Fruit fly (Drosophila melanogaster) S2 (cell line): ENCODE measurements around the gene CG33177.

Experiments used
- CG8478 ChIP-seq: fragments of >200 bp; optimal IDR thresholded peaks from 2 replicates; lab custom pipeline; 2018
- CTCF ChIP-seq, 2 experiments: fragments of >200 bp; optimal IDR thresholded peaks; 2 replicates each; lab custom pipeline; 2018

DNA sequence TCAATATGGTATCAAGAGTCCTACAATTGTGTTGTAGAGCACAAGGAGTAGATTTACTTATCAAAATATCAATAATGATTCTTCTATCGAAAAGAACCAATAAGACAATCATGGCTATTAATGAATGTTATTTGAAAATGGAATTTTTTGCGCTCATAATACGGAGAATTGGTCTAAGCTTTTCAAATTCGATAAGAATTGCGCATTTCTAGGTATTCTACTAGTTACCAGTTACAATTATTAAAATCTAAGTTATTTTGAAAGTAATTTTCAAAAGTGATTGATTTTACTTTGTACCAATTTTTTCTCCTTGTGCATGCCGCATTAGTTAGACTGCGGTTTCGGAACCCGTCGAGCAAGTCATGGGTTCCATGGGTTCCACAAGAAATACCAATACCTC, 11.0 kb upstream of the CG33177 start:
- TF ChIP-seq CG8478 (lab: Kevin White, UChicago), result no peak
- no peak for TF ChIP-seq CTCF (optimal IDR thresholded peaks at IDR 0.05; lab: Kevin White, UChicago)
